Fruit fly (Drosophila melanogaster): Measurements from ENCODE around the gene CheA86a.

The CheA86a gene

DNA sequence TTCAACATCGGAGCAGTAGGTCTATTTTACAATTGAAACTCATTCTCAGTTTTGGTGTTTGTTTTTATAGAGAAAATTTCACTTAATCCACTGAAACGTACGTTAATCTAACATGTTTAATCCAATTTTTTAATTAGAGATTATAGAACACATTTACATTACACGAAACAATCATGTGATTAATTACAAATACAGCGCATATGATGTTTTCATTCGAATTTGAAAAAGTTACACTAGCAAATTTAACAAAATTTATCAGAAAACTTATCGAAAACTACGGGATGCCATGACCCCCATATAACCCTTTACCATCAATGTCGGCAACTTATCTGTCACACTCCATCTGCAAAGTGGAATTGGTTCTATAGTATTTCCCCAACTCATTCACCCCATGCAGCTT lies at the start of gene CheA86a:
CheA86a (minus strand) TSS at position 101 of the 400 bp plus-strand sequence.
- TF ChIP-seq Snoo (tag; optimal IDR thresholded peaks at IDR 0.05), result no peak

DNA sequence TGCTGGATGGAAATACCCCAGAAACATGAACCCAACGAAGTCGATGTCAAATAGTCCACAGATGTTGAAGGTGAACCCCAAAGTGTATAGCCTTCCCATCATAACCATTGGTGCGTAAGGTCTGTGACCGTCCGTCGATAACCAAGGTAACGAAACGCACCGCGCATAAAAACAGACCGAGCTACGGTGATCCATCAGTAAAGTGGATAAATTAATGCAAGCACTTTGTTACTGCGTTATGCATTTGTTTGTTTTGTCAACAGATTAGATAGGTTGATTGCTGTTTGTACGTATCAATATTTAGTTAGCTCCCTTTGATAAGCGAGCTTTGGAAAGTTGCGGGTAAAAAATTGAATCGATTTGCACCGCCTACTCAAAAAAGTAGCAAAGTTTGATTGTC lies 33.3 kb upstream of the CheA86a start:
- TF ChIP-seq CG8159 (tag; optimal IDR thresholded peaks at IDR 0.05) (no peak), EcR (GFP tag; optimal IDR thresholded peaks at IDR 0.05) (no peak)

DNA sequence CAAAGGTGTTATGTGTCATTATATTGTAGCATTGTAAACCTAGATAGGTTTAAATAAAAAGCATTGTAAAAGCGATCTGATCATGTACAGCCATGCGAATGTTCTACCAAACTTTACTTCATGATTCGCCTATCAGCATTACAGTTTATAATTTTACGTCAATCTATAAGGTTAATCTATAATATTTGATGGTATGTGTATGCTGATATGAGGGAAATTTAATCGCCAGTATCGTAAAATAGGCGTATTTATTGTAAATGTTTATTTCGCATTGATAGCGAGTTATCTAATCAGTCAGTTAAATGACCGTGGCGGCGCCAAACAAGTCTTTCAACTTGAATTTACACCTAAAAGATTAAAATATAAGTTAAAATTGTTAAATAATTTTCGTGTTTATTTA lies 32.5 kb upstream of the CheA86a start:
- TF ChIP-seq Pif1A (GFP tag; optimal IDR thresholded peaks at IDR 0.05), result no peak
- TF ChIP-seq CG13204 (GFP tag; optimal IDR thresholded peaks at IDR 0.05), result no peak
- no peak for TF ChIP-seq Pif1B (GFP tag; optimal IDR thresholded peaks at IDR 0.05)
- no peak for TF ChIP-seq CG8159 (tag; optimal IDR thresholded peaks at IDR 0.05)
- TF ChIP-seq CG9948 (tag; optimal IDR thresholded peaks at IDR 0.05), result no peak
- TF ChIP-seq Snoo (tag; optimal IDR thresholded peaks at IDR 0.05), result no peak
- TF ChIP-seq gl (tag; optimal IDR thresholded peaks at IDR 0.05), result no peak
- TF ChIP-seq CG14655 (GFP tag; optimal IDR thresholded peaks at IDR 0.05), result no peak
- TF ChIP-seq rn (GFP tag; IDR thresholded peaks at IDR 0.05), result no peak
- no peak for TF ChIP-seq CG8301 (tag; optimal IDR thresholded peaks at IDR 0.05)
- TF ChIP-seq EcR (GFP tag; optimal IDR thresholded peaks at IDR 0.05), result no peak
- TF ChIP-seq Ets98B (GFP tag; IDR thresholded peaks at IDR 0.05), result no peak

DNA sequence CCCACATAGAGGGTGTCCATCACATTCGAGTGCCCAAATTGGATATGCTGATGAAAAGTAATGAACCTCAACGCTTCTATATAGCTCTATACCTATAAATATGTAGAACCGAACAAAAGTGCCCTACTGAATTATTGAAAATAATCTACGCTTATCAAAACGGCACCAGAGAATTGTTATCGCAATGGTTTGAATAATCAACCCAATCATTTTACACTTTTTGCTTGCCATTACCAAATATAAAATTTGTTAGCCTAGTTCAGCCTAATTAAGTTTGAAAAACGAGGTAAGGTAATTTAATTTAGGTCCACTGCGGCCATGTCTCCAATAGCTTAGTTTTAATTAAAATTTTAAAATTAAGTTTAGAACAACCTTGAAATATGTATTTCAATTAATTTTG lies 30.7 kb upstream of the CheA86a start:
- no peak for TF ChIP-seq CG34367 (tag; optimal IDR thresholded peaks at IDR 0.05)
- no peak for TF ChIP-seq Ets98B (GFP tag; IDR thresholded peaks at IDR 0.05)
- no peak for TF ChIP-seq EcR (GFP tag; optimal IDR thresholded peaks at IDR 0.05)
- TF ChIP-seq CG8159 (tag; optimal IDR thresholded peaks at IDR 0.05), result no peak
- TF ChIP-seq CG15710 (tag; optimal IDR thresholded peaks at IDR 0.05), result no peak
- no peak for TF ChIP-seq fd96Ca (GFP tag; IDR thresholded peaks at IDR 0.05)
- no peak for TF ChIP-seq CG9948 (tag; optimal IDR thresholded peaks at IDR 0.05)
- TF ChIP-seq CG10348 (GFP tag; IDR thresholded peaks at IDR 0.05), result no peak
- TF ChIP-seq Snoo (tag; optimal IDR thresholded peaks at IDR 0.05), result no peak
- TF ChIP-seq CG12605 (GFP tag; IDR thresholded peaks at IDR 0.05), result no peak
- TF ChIP-seq CG14655 (GFP tag; optimal IDR thresholded peaks at IDR 0.05), result no peak
- no peak for TF ChIP-seq CG13204 (GFP tag; optimal IDR thresholded peaks at IDR 0.05)
- no peak for TF ChIP-seq Pif1A (GFP tag; optimal IDR thresholded peaks at IDR 0.05)
- no peak for TF ChIP-seq D1 (tag; optimal IDR thresholded peaks at IDR 0.05)
- no peak for TF ChIP-seq CG8301 (tag; optimal IDR thresholded peaks at IDR 0.05)
- no peak for TF ChIP-seq gl (tag; optimal IDR thresholded peaks at IDR 0.05)
- no peak for TF ChIP-seq rn (GFP tag; IDR thresholded peaks at IDR 0.05)

DNA sequence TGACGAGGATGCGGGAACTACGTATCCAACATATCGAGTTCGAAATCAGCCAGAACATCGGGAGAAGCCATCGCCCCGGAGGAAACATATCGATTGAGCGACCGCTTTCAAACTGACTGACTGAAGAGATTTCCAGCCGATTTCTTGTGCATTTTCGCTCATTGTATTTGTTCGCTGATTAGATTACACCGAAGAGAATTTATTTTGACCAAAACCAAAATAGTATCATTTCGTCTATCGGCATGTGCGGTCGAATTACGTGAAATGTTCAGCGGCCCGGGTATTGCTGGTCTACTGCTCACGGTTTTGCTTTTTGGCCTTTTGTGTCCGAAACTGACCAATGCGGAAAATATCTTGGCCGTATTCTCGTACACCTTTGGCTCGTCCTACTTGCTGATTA lies 30.3 kb upstream of the CheA86a start, which contains the start of the genes Ugt304A1 and Ugt303A1:
Ugt304A1 (minus strand) TSS at position 101 of the 400 bp plus-strand sequence.
Ugt303A1 (plus strand) TSS at position 222 of the 400 bp plus-strand sequence.
- TF ChIP-seq fd96Ca (GFP tag; IDR thresholded peaks at IDR 0.05) (no peak), CG34367 (tag; optimal IDR thresholded peaks at IDR 0.05) (no peak), EcR (GFP tag; optimal IDR thresholded peaks at IDR 0.05) (no peak), CG4496 (GFP tag; IDR thresholded peaks at IDR 0.05) (no peak), CG10348 (GFP tag; IDR thresholded peaks at IDR 0.05) (no peak), CG13204 (GFP tag; optimal IDR thresholded peaks at IDR 0.05) (no peak), Pif1A (GFP tag; optimal IDR thresholded peaks at IDR 0.05) (no peak), Ets98B (GFP tag; IDR thresholded peaks at IDR 0.05) (no peak), CG17806 (tag; optimal IDR thresholded peaks at IDR 0.05) (no peak), CG8159 (tag; optimal IDR thresholded peaks at IDR 0.05) (no peak), Pif1B (GFP tag; optimal IDR thresholded peaks at IDR 0.05) (no peak), CG32121 (GFP tag; IDR thresholded peaks at IDR 0.05) (no peak), CG9948 (tag; optimal IDR thresholded peaks at IDR 0.05) (no peak), CG12605 (GFP tag; IDR thresholded peaks at IDR 0.05) (no peak), Snoo (tag; optimal IDR thresholded peaks at IDR 0.05) (no peak)

DNA sequence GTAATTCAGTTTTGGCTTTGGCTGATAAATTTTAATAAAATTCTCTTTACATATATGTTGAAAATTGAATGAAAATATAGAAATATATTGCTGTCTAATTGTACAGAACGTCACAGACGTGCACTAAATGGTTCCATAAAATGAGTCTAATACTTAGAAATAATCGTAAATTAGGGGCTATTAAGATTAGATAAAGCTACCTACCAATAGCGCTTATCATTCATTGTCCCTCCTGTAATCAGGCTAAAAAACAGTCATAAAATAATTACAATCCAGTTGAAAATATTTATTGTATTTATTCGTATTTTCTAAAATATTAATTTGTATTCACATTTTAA lies 28.1 kb upstream of the CheA86a start:
- TF ChIP-seq CG12605 (GFP tag; IDR thresholded peaks at IDR 0.05) (no peak), gl (tag; optimal IDR thresholded peaks at IDR 0.05) (no peak), CG4496 (GFP tag; IDR thresholded peaks at IDR 0.05) (no peak), CG34367 (tag; optimal IDR thresholded peaks at IDR 0.05) (no peak), rn (GFP tag; IDR thresholded peaks at IDR 0.05) (no peak), Ets98B (GFP tag; IDR thresholded peaks at IDR 0.05) (no peak), CG8301 (tag; optimal IDR thresholded peaks at IDR 0.05) (no peak), Pif1A (GFP tag; optimal IDR thresholded peaks at IDR 0.05) (no peak), CG10348 (GFP tag; IDR thresholded peaks at IDR 0.05) (no peak), CG8159 (tag; optimal IDR thresholded peaks at IDR 0.05) (no peak), EcR (GFP tag; optimal IDR thresholded peaks at IDR 0.05) (no peak), CG32121 (GFP tag; IDR thresholded peaks at IDR 0.05) (no peak), CG14655 (GFP tag; optimal IDR thresholded peaks at IDR 0.05) (no peak), D1 (tag; optimal IDR thresholded peaks at IDR 0.05) (no peak), CG13204 (GFP tag; optimal IDR thresholded peaks at IDR 0.05) (no peak), fd96Ca (GFP tag; IDR thresholded peaks at IDR 0.05) (no peak), CG9948 (tag; optimal IDR thresholded peaks at IDR 0.05) (no peak), Pif1B (GFP tag; optimal IDR thresholded peaks at IDR 0.05) (no peak), CG15710 (tag; optimal IDR thresholded peaks at IDR 0.05) (no peak)

DNA sequence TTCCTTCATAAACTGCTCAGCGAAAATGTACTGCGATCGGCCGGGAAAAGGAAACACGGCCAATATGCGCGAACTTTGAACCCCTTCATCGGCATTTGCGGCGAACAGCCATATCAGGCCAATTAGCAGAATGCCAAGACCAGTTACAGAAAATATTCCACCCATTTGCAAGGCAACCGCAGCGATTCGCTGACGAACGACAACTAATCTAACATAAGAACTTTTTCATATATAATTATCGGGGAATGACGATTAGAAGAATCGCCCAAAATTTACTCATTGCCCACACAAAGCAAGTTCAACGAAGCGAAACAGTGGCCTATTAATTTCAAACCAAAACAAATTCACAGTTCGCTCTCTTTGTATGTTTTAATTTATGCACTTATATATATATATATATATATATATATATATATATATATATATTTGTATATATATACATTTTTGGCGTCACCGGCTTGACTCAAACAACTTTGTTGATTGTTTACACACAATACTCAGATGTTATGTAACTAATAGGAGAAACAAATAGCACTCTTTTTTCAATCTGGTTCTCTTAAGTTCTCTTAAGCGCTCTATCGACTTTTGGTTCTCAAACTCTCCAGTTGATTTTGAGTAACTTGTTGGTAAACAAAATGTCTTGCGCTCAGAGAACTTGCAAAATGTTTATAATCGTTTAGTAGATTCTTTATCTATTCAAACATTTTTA lies 27.6 kb upstream of the CheA86a start, which contains the start of gene Ugt35A1:
Ugt35A1 (minus strand) TSS at position 205 of the 709 bp plus-strand sequence.
- no peak for TF ChIP-seq Pif1B (GFP tag; optimal IDR thresholded peaks at IDR 0.05)
- TF ChIP-seq CG15710 (tag; optimal IDR thresholded peaks at IDR 0.05), result no peak
- no peak for TF ChIP-seq Snoo (tag; optimal IDR thresholded peaks at IDR 0.05)
